Worm (Caenorhabditis elegans) whole organism, early embryonic: ENCODE results near the gene mex-1.

Source experiments
- B0310.2 ChIP-seq: sonication (generic microtip); optimal IDR thresholded peaks from 2 replicates; lab custom pipeline; 2016; ENCODE audit warnings: mild to moderate bottlenecking, missing genetic modification characterization, missing compliant biosample characterization
- aly-1 ChIP-seq: sonication (generic microtip); optimal IDR thresholded peaks from 2 replicates; lab custom pipeline; 2016; ENCODE audit warnings: missing genetic modification characterization, missing compliant biosample characterization
- ama-1 ChIP-seq: fragments of 150-350 bp; optimal IDR thresholded peaks from 2 replicates; lab custom pipeline; 2014
- ceh-36 ChIP-seq: sonication (generic microtip); optimal IDR thresholded peaks from 2 replicates; lab custom pipeline; 2016; ENCODE audit warnings: missing genetic modification characterization, inconsistent platforms, missing compliant biosample characterization
- ets-7 ChIP-seq: sonication (generic microtip); optimal IDR thresholded peaks from 2 replicates; lab custom pipeline; 2016; ENCODE audit warnings: missing genotype, missing genetic modification characterization, missing compliant biosample characterization
- flt-1 ChIP-seq: fragments of 200-800 bp; sonication (Bioruptor generic); IDR thresholded peaks from 2 replicates; pipeline ENCODE4 v1.3.6; 2022; ENCODE audit warnings: missing genetic modification characterization, missing compliant biosample characterization
- hmg-4 ChIP-seq: fragments of 200-800 bp; sonication (Bioruptor generic); optimal IDR thresholded peaks from 2 replicates; lab custom pipeline; 2018; ENCODE audit warnings: mild to moderate bottlenecking, missing genetic modification characterization, missing compliant biosample characterization
- pes-1 ChIP-seq: fragments of 200-800 bp; sonication (Bioruptor generic); IDR thresholded peaks from 2 replicates; pipeline ENCODE4 v1.3.6; 2022; ENCODE audit warnings: missing genetic modification reagents, missing genetic modification characterization, missing compliant biosample characterization
- sea-1 ChIP-seq: fragments of 200-800 bp; sonication (Bioruptor generic); conservative IDR thresholded peaks from 2 replicates; pipeline ENCODE4 v1.3.6; 2022; ENCODE audit warnings: missing genetic modification characterization, missing compliant biosample characterization
- tbx-11 ChIP-seq: fragments of 200-800 bp; sonication (Bioruptor generic); IDR thresholded peaks from 2 replicates; pipeline ENCODE4 v1.3.6; 2022; ENCODE audit warnings: missing genetic modification characterization, missing compliant biosample characterization
- tra-4 ChIP-seq: sonication (generic microtip); optimal IDR thresholded peaks from 2 replicates; lab custom pipeline; 2017; ENCODE audit warnings: missing genetic modification characterization, missing compliant biosample characterization

- TF ChIP-seq sea-1 (GFP tag; lab: Robert Waterston, UW) = no peak
- no peak for TF ChIP-seq ama-1
- TF ChIP-seq ets-7 = no peak
- TF ChIP-seq tbx-11 (GFP tag; lab: Robert Waterston, UW) = no peak
- TF ChIP-seq flt-1 = no peak
- no peak for TF ChIP-seq ceh-36 (tag; lab: Kevin White, UChicago)
- no peak for TF ChIP-seq hmg-4 (GFP tag; lab: Kevin White, UChicago)
- TF ChIP-seq aly-1 (tag; lab: Kevin White, UChicago) = no peak
- TF ChIP-seq tra-4 (tag; lab: Kevin White, UChicago) = no peak
- no peak for TF ChIP-seq pes-1
- TF ChIP-seq B0310.2 (tag; lab: Kevin White, UChicago) = no peak
Measured at ce11 chrII:11978478-11978877, 10.0 kb downstream of the mex-1 start.
